Worm (Caenorhabditis elegans) whole organism, L4 larva: ENCODE results near the gene usp-4.

Source experiments
- aly-2 ChIP-seq: sonication (generic microtip); optimal IDR thresholded peaks from 2 replicates; lab custom pipeline; 2018; ENCODE audit warnings: missing biosample characterization, missing genetic modification characterization
- ces-1 ChIP-seq: fragments of 150-350 bp; sonication (generic microtip); optimal IDR thresholded peaks from 4 replicates; lab custom pipeline; 2014; ENCODE audit warnings: missing biosample characterization, missing genetic modification reagents, missing genetic modification characterization
- dmd-9 ChIP-seq: fragments of 200-800 bp; sonication (Bioruptor generic); IDR thresholded peaks from 2 replicates; pipeline ENCODE4 v1.3.6; 2022; ENCODE audit warnings: missing genetic modification reagents, missing genetic modification characterization, missing compliant biosample characterization
- egl-27 ChIP-seq: sonication (generic microtip); optimal IDR thresholded peaks from 3 replicates; lab custom pipeline; 2017; ENCODE audit warnings: missing biosample characterization, missing genetic modification reagents, missing genetic modification characterization
- gei-8 ChIP-seq: fragments of 200-800 bp; sonication (Bioruptor generic); optimal IDR thresholded peaks from 2 replicates; lab custom pipeline; 2018; ENCODE audit warnings: mild to moderate bottlenecking, missing genetic modification characterization, missing compliant biosample characterization
- mep-1 ChIP-seq: fragments of 150-350 bp; sonication (generic microtip); optimal IDR thresholded peaks from 3 replicates; lab custom pipeline; 2014; ENCODE audit warnings: missing biosample characterization, missing genetic modification characterization
- nhr-237 ChIP-seq: sonication (generic microtip); optimal IDR thresholded peaks from 2 replicates; lab custom pipeline; 2017; ENCODE audit warnings: missing biosample characterization, missing genetic modification characterization
- pqm-1 ChIP-seq: sonication (generic microtip); optimal IDR thresholded peaks from 2 replicates; lab custom pipeline; 2017; ENCODE audit warnings: missing biosample characterization, missing genetic modification characterization
- sdz-12 ChIP-seq: fragments of 200-800 bp; sonication (Bioruptor generic); optimal IDR thresholded peaks from 2 replicates; lab custom pipeline; 2018; ENCODE audit warnings: mild to moderate bottlenecking, missing genetic modification characterization, missing compliant biosample characterization
- unc-130 ChIP-seq: sonication (generic microtip); optimal IDR thresholded peaks from 2 replicates; lab custom pipeline; 2016; ENCODE audit warnings: missing genetic modification reagents, missing genetic modification characterization, missing compliant biosample characterization
- unc-62 ChIP-seq, 3 experiments: fragments of 150-350 bp in 1 of 3; sonication (generic microtip); optimal IDR thresholded peaks in 2 of 3; peaks in 1 of 3; 1 replicate in 1 of 3; 2 replicates in 2 of 3; lab custom pipeline; 2014 to 2017; ENCODE audit warnings: missing biosample characterization in 3 of 3, missing genetic modification characterization in 3 of 3, missing genetic modification reagents in 3 of 3, missing genotype in 1 of 3
- zag-1 ChIP-seq: fragments of 150-350 bp; optimal IDR thresholded peaks from 2 replicates; lab custom pipeline; 2014; ENCODE audit warnings: missing biosample characterization, missing genetic modification characterization
- zfp-2 ChIP-seq: sonication (generic microtip); optimal IDR thresholded peaks from 2 replicates; lab custom pipeline; 2016; ENCODE audit warnings: mild to moderate bottlenecking, missing genetic modification characterization, missing compliant biosample characterization

DNA sequence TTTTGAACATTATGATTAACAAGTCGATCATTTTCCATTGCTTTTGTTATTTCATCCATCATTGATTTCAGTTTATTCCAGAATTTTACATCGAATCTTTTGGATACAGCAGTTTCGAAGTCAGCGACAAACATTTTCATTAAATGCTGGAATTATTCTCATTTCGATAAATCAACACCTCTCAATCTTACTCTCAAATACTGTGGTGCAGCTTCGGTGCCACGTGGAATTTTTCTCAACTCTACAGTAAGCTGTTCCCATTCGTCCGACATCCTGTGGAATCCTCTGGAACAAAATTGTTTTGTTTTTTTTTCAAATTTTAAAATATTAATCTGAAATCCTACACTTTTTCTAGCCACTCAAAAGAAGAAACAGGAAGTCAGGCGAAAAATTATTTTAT is 15.0 kb upstream of the usp-4 start, which contains the start of gene smg-7:
- TF ChIP-seq sdz-12 (GFP tag; lab: Kevin White, UChicago): no peak
- TF ChIP-seq gei-8 (GFP tag; lab: Kevin White, UChicago): no peak
- no peak for TF ChIP-seq zag-1 (tag; lab: Kevin White, UChicago)
- TF ChIP-seq nhr-237: no peak
- peak in 1 of 2 experiments; percentile 85 for TF ChIP-seq unc-62 (GFP tag; optimal IDR thresholded peaks at IDR 0.05 in 1 of 2; lab: Kevin White, UChicago)
- TF ChIP-seq unc-62 (tag; optimal IDR thresholded peaks at IDR 0.05; lab: Kevin White, UChicago): no peak
- TF ChIP-seq unc-130 (GFP tag; lab: Kevin White, UChicago): no peak
- TF ChIP-seq aly-2 (tag; lab: Kevin White, UChicago): no peak
- no peak for TF ChIP-seq dmd-9 (GFP tag; lab: Robert Waterston, UW)
- no peak for TF ChIP-seq mep-1 (tag; lab: Kevin White, UChicago)
- no peak for TF ChIP-seq egl-27 (tag; lab: Kevin White, UChicago)
- no peak for TF ChIP-seq zfp-2 (tag; lab: Kevin White, UChicago)
- TF ChIP-seq ces-1 (GFP tag; lab: Kevin White, UChicago): no peak
- TF ChIP-seq pqm-1: no peak
